Fruit fly (Drosophila melanogaster) whole organism, pupa: ENCODE measurements around the gene CG8539.
A peak's percentile ranks its signal among the peaks of the same experiment; 100 is the strongest.
"Not testable (repeated sequence)": the region's sequence is repeated elsewhere in the genome, so short reads cannot be mapped to it uniquely, and the experiment has no call there.

ENCODE experiments used
- CG10348 ChIP-seq: fragments of 200-800 bp; sonication (Bioruptor generic); IDR thresholded peaks from 2 replicates; pipeline ENCODE4 v1.3.6; 2022; ENCODE audit warnings: missing biosample characterization, missing genetic modification characterization
- CG12605 ChIP-seq: fragments of 200-800 bp; sonication (Bioruptor generic); IDR thresholded peaks from 2 replicates; pipeline ENCODE4 v1.3.6; 2022; ENCODE audit warnings: missing biosample characterization, missing genetic modification characterization
- CG13204 ChIP-seq: fragments of 200-800 bp; sonication (Bioruptor generic); optimal IDR thresholded peaks from 2 replicates; lab custom pipeline; 2018; ENCODE audit warnings: missing biosample characterization, mild to moderate bottlenecking, missing genetic modification characterization, moderate library complexity
- CG14655 ChIP-seq: fragments of 200-800 bp; sonication (Bioruptor generic); optimal IDR thresholded peaks from 3 replicates; lab custom pipeline; 2017; ENCODE audit warnings: mild to moderate bottlenecking, missing biosample characterization, missing genetic modification reagents, missing genetic modification characterization
- CG15710 ChIP-seq: fragments of 200-800 bp; sonication (Bioruptor generic); optimal IDR thresholded peaks from 2 replicates; lab custom pipeline; 2018; ENCODE audit warnings: missing biosample characterization, mild to moderate bottlenecking, missing genetic modification characterization, moderate library complexity
- CG17806 ChIP-seq: fragments of 200-800 bp; sonication (Bioruptor generic); optimal IDR thresholded peaks from 2 replicates; lab custom pipeline; 2018; ENCODE audit warnings: missing biosample characterization, mild to moderate bottlenecking, missing genetic modification characterization, moderate library complexity
- CG32121 ChIP-seq: fragments of 200-800 bp; sonication (Bioruptor generic); IDR thresholded peaks from 2 replicates; pipeline ENCODE4 v1.3.6; 2022; ENCODE audit warnings: missing biosample characterization, missing genetic modification characterization
- CG34367 ChIP-seq: fragments of 200-800 bp; sonication (Bioruptor generic); optimal IDR thresholded peaks from 2 replicates; lab custom pipeline; 2018; ENCODE audit warnings: missing biosample characterization, mild to moderate bottlenecking, missing genetic modification characterization
- CG4496 ChIP-seq: fragments of 200-800 bp; sonication (Bioruptor generic); IDR thresholded peaks from 3 replicates; pipeline ENCODE4 v1.3.6; 2022; ENCODE audit warnings: missing biosample characterization, missing genetic modification characterization
- CG8159 ChIP-seq: fragments of 200-800 bp; sonication (Bioruptor generic); optimal IDR thresholded peaks from 3 replicates; lab custom pipeline; 2018; ENCODE audit warnings: missing biosample characterization, mild to moderate bottlenecking, missing genetic modification characterization, moderate library complexity
- CG8301 ChIP-seq: fragments of 200-800 bp; sonication (Bioruptor generic); optimal IDR thresholded peaks from 2 replicates; lab custom pipeline; 2018; ENCODE audit warnings: missing biosample characterization, mild to moderate bottlenecking, missing genetic modification characterization
- CG9948 ChIP-seq: fragments of 200-800 bp; sonication (Bioruptor generic); optimal IDR thresholded peaks from 2 replicates; lab custom pipeline; 2018; ENCODE audit warnings: missing biosample characterization, mild to moderate bottlenecking, missing genetic modification characterization, moderate library complexity
- D1 ChIP-seq: fragments of 200-800 bp; sonication (Bioruptor generic); optimal IDR thresholded peaks from 2 replicates; lab custom pipeline; 2018; ENCODE audit warnings: missing biosample characterization, mild to moderate bottlenecking, missing genetic modification characterization, moderate library complexity
- EcR ChIP-seq: fragments of 200-800 bp; sonication (Bioruptor generic); optimal IDR thresholded peaks from 3 replicates; lab custom pipeline; 2019; ENCODE audit warnings: missing biosample characterization, missing genetic modification characterization, mild to moderate bottlenecking, moderate library complexity, missing genetic modification reagents
- Ets98B ChIP-seq: fragments of 200-800 bp; sonication (Bioruptor generic); IDR thresholded peaks from 2 replicates; pipeline ENCODE4 v1.3.6; 2022; ENCODE audit warnings: missing biosample characterization, missing genetic modification characterization
- Pif1A ChIP-seq: fragments of 200-800 bp; sonication (Bioruptor generic); optimal IDR thresholded peaks from 3 replicates; lab custom pipeline; 2016; ENCODE audit warnings: missing biosample characterization, missing genetic modification characterization
- Pif1B ChIP-seq: fragments of 200-800 bp; sonication (Bioruptor generic); optimal IDR thresholded peaks from 3 replicates; lab custom pipeline; 2016; ENCODE audit warnings: missing biosample characterization, missing genetic modification characterization
- Snoo ChIP-seq: fragments of 200-800 bp; sonication (Bioruptor generic); optimal IDR thresholded peaks from 3 replicates; lab custom pipeline; 2017; ENCODE audit warnings: missing biosample characterization, mild to moderate bottlenecking, missing genetic modification characterization, inconsistent platforms
- fd96Ca ChIP-seq: fragments of 200-800 bp; sonication (Bioruptor generic); IDR thresholded peaks from 3 replicates; pipeline ENCODE4 v1.3.6; 2022; ENCODE audit warnings: missing biosample characterization, missing genetic modification characterization
- gl ChIP-seq: fragments of 200-800 bp; sonication (Bioruptor generic); optimal IDR thresholded peaks from 2 replicates; lab custom pipeline; 2018; ENCODE audit warnings: missing biosample characterization, mild to moderate bottlenecking, missing genetic modification characterization
- rn ChIP-seq: fragments of 200-800 bp; sonication (Bioruptor generic); IDR thresholded peaks from 2 replicates; pipeline ENCODE4 v1.3.6; 2022; ENCODE audit warnings: missing biosample characterization, missing genetic modification characterization

CG8539 gene

DNA sequence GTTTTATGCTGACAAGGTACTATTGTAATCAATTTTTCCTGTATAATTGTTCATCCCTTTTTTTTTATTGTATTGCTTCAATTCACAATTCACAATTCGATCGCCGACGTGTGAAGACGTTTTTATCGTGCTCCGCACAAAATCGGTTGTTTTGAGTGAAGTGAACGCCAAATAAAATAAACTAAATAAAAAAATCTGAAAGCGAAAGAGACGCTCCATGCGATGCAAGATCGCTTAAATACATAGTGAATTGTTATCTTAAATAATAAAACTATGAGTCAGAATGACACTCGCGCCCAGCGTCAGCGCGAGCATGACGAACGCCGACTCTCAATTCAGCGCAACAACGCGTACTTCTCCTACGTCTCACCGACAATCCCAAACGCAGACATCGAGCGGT is at the start of gene CG8539:
CG8539 (minus strand) TSS at position 101 of the 400 bp plus-strand sequence.
- not testable (repeated sequence) for TF ChIP-seq CG34367 (tag; lab: Kevin White, UChicago); CG10348 (GFP tag; lab: Robert Waterston, UW); CG9948 (tag; lab: Kevin White, UChicago)
- TF ChIP-seq, all 21 proteins: peak for 0; not testable (repeated sequence) for 21

dm6 chr3L:7545562-7545961 is 46.9 kb upstream of the CG8539 start:
- TF ChIP-seq rn (GFP tag; lab: Robert Waterston, UW) (no peak), Snoo (tag; lab: Kevin White, UChicago) (no peak), CG8301 (tag; lab: Kevin White, UChicago) (no peak), D1 (tag; lab: Kevin White, UChicago) (no peak), CG10348 (GFP tag; lab: Robert Waterston, UW) (no peak), CG12605 (no peak), Ets98B (GFP tag; lab: Robert Waterston, UW) (no peak), fd96Ca (GFP tag; lab: Robert Waterston, UW) (no peak), CG4496 (GFP tag; lab: Robert Waterston, UW) (no peak), CG14655 (no peak), CG13204 (GFP tag; lab: Kevin White, UChicago) (no peak)

- TF ChIP-seq CG32121 (GFP tag; lab: Robert Waterston, UW): 0 out of 2 replicates have a peak, but pooled peaks have one; percentile 11
- TF ChIP-seq Ets98B (GFP tag; lab: Robert Waterston, UW): no peak
These were observed 46.1 kb upstream of the CG8539 start for dm6 chr3L:7544639-7545183.

dm6 chr3L:7542357-7542756 is 43.7 kb upstream of the CG8539 start, which contains the start of gene CG32376:
CG32376 (minus strand) TSS chr3L:7542457.
- TF ChIP-seq CG13204 (GFP tag; lab: Kevin White, UChicago): no peak
- no peak for TF ChIP-seq CG10348 (GFP tag; lab: Robert Waterston, UW)
- TF ChIP-seq CG32121 (GFP tag; lab: Robert Waterston, UW): no peak
- TF ChIP-seq CG9948 (tag; lab: Kevin White, UChicago): no peak
- TF ChIP-seq CG17806: no peak
- TF ChIP-seq CG15710 (tag; lab: Kevin White, UChicago): no peak
- no peak for TF ChIP-seq Snoo (tag; lab: Kevin White, UChicago)
- no peak for TF ChIP-seq Pif1B
- TF ChIP-seq, all 21 proteins: peak for 0

DNA sequence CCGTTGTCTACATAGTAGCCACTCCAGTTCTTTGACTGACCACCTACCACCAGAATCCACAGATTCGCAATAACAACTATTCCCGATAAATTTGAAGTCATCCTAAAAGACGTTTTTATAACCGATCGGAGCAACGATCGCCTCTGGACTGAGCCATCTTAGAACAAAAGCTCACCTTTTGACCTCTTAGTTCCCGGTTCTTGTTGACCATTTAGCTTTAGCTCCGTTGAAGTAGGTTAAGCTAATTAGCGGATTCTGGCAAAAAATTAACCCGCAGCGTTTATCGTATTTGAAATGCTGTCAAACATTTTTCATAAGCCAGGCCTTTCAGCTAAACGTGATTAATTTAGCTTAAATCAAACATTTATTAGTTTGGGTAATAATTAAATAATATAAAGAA is 42.4 kb upstream of the CG8539 start, which contains the start of gene CG32374:
CG32374 (minus strand) TSS at position 101 of the 400 bp plus-strand sequence.
- no peak for TF ChIP-seq CG15710 (tag; lab: Kevin White, UChicago)
- TF ChIP-seq CG8159 (tag; lab: Kevin White, UChicago): no peak
- no peak for TF ChIP-seq Snoo (tag; lab: Kevin White, UChicago)
- no peak for TF ChIP-seq CG14655
- no peak for TF ChIP-seq CG12605
- no peak for TF ChIP-seq D1 (tag; lab: Kevin White, UChicago)
- no peak for TF ChIP-seq rn (GFP tag; lab: Robert Waterston, UW)
- no peak for TF ChIP-seq CG4496 (GFP tag; lab: Robert Waterston, UW)
- no peak for TF ChIP-seq EcR (GFP tag; lab: Kevin White, UChicago)
- no peak for TF ChIP-seq CG9948 (tag; lab: Kevin White, UChicago)
- TF ChIP-seq CG10348 (GFP tag; lab: Robert Waterston, UW): no peak
- no peak for TF ChIP-seq CG8301 (tag; lab: Kevin White, UChicago)
- no peak for TF ChIP-seq CG17806
- TF ChIP-seq CG32121 (GFP tag; lab: Robert Waterston, UW): no peak
- no peak for TF ChIP-seq CG13204 (GFP tag; lab: Kevin White, UChicago)
- no peak for TF ChIP-seq gl (tag; lab: Kevin White, UChicago)
- TF ChIP-seq Pif1A (GFP tag; lab: Kevin White, UChicago): no peak
- TF ChIP-seq Pif1B: no peak
- no peak for TF ChIP-seq Ets98B (GFP tag; lab: Robert Waterston, UW)

dm6 chr3L:7539736-7540135 is 41.1 kb upstream of the CG8539 start, which contains the start of gene CG16998:
CG16998 (minus strand) TSS chr3L:7539836.
- TF ChIP-seq CG10348 (GFP tag; lab: Robert Waterston, UW) (no peak), Snoo (tag; lab: Kevin White, UChicago) (no peak), EcR (GFP tag; lab: Kevin White, UChicago) (no peak), Ets98B (GFP tag; lab: Robert Waterston, UW) (no peak), Pif1B (no peak), CG4496 (GFP tag; lab: Robert Waterston, UW) (no peak), CG9948 (tag; lab: Kevin White, UChicago) (no peak), CG34367 (tag; lab: Kevin White, UChicago) (no peak), gl (tag; lab: Kevin White, UChicago) (no peak), CG17806 (no peak), CG15710 (tag; lab: Kevin White, UChicago) (no peak), CG13204 (GFP tag; lab: Kevin White, UChicago) (no peak), fd96Ca (GFP tag; lab: Robert Waterston, UW) (no peak), rn (GFP tag; lab: Robert Waterston, UW) (no peak), CG14655 (no peak), CG12605 (no peak), D1 (tag; lab: Kevin White, UChicago) (no peak), CG32121 (GFP tag; lab: Robert Waterston, UW) (no peak), CG8301 (tag; lab: Kevin White, UChicago) (no peak), Pif1A (GFP tag; lab: Kevin White, UChicago) (no peak)
